Worm (Caenorhabditis elegans): ENCODE measurements around the gene Y39A3A.2.

DNA sequence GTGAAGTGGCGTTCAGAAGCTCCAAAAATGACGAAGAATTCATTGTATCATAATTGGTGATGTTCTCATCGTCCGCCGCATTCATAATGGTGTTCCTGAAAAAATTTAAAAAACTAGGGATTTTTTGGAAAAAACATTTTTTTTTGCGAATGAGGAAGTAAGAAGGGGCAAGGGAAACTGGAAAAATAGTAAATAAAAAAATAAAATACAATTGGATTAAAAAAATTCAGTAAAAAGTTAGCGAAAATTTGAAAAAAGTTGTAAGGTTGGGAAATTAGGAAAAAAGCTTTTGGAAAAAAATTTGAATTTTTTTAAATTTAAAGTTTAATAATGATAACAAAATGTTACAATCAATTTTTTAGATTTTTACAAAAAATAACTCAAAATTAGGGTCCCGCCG, 36.0 kb downstream of the Y39A3A.2 start, which contains the start of gene ckr-2:
- no peak for TF ChIP-seq klf-2 (GFP tag; conservative IDR thresholded peaks at IDR 0.05)
- TF ChIP-seq flt-1 (GFP tag; IDR thresholded peaks at IDR 0.05), result no peak
- no peak for TF ChIP-seq tab-1 (GFP tag; IDR thresholded peaks at IDR 0.05)
- no peak for TF ChIP-seq med-1 (GFP tag; optimal IDR thresholded peaks at IDR 0.05; ENCODE audit: insufficient read depth)
- no peak for TF ChIP-seq ztf-29 (GFP tag; IDR thresholded peaks at IDR 0.05)
- TF ChIP-seq cog-1 (tag; optimal IDR thresholded peaks at IDR 0.05), result no peak
- no peak for TF ChIP-seq T22C8.4 (GFP tag; IDR thresholded peaks at IDR 0.05)
- TF ChIP-seq ref-1 (GFP tag; conservative IDR thresholded peaks at IDR 0.05), result no peak

All from whole organism, midembryonic.